8 worm cellular contexts compared by ENCODE assay signal in genomic region chrIV:1853934-1854438, ce11.
TF ChIP-seq lines count a peak whose summit lies in the region.

No protein-coding gene starts in this region.

TF ChIP-seq in whole organism, L1 larva, 84 proteins besides CTCF, POLR2A, EP300 and RAD21 (continues in another document):
- no peak for TF ChIP-seq tlp-1 (tag; optimal IDR thresholded peaks at IDR 0.05; lab: Kevin White, UChicago)
- peak; percentile 63 for TF ChIP-seq nhr-85 (tag; lab: Kevin White, UChicago)
- TF ChIP-seq pax-3 (tag; optimal IDR thresholded peaks at IDR 0.05; lab: Kevin White, UChicago): no peak
- no peak for TF ChIP-seq unc-130 (tag; optimal IDR thresholded peaks at IDR 0.05; lab: Kevin White, UChicago)
- TF ChIP-seq elt-3 (tag; optimal IDR thresholded peaks at IDR 0.05; lab: Kevin White, UChicago): peak in 2 of 6 experiments; percentile 31 to 41
- TF ChIP-seq mdl-1 (tag; optimal IDR thresholded peaks at IDR 0.05; lab: Kevin White, UChicago): no peak
- TF ChIP-seq ceh-8 (GFP tag; optimal IDR thresholded peaks at IDR 0.05; lab: Kevin White, UChicago): no peak
- TF ChIP-seq dpl-1 (GFP tag; optimal IDR thresholded peaks at IDR 0.05; lab: Kevin White, UChicago): no peak
- no peak for TF ChIP-seq skn-1 (tag; optimal IDR thresholded peaks at IDR 0.05; lab: Kevin White, UChicago)
- TF ChIP-seq egl-27 (tag; optimal IDR thresholded peaks at IDR 0.05; lab: Kevin White, UChicago): no peak
- TF ChIP-seq pqm-1 (tag; optimal IDR thresholded peaks at IDR 0.05; lab: Kevin White, UChicago): no peak
- TF ChIP-seq ceh-90 (tag; optimal IDR thresholded peaks at IDR 0.05; lab: Kevin White, UChicago): no peak

TF ChIP-seq in whole organism, L2 larva, 48 proteins besides CTCF, POLR2A, EP300 and RAD21:
- peak; percentile 61 for TF ChIP-seq blmp-1 (tag; optimal IDR thresholded peaks at IDR 0.05; lab: Kevin White, UChicago; ENCODE audit: insufficient read depth)
- no peak for TF ChIP-seq nhr-25 (tag; optimal IDR thresholded peaks at IDR 0.05; lab: Kevin White, UChicago)

TF ChIP-seq in whole organism, L3 larva, 47 proteins besides CTCF, POLR2A, EP300 and RAD21:
- no peak for TF ChIP-seq egl-5 (tag; optimal IDR thresholded peaks at IDR 0.05; lab: Kevin White, UChicago)
- TF ChIP-seq nhr-12 (tag; optimal IDR thresholded peaks at IDR 0.05; lab: Kevin White, UChicago): no peak
- TF ChIP-seq hmg-11 (tag; optimal IDR thresholded peaks at IDR 0.05; lab: Kevin White, UChicago): no peak
- TF ChIP-seq nhr-23 (tag; optimal IDR thresholded peaks at IDR 0.05; lab: Kevin White, UChicago): peak; percentile 34
- no peak for TF ChIP-seq ztf-11 (tag; optimal IDR thresholded peaks at IDR 0.05; lab: Kevin White, UChicago)
- no peak for TF ChIP-seq nhr-67 (tag; optimal IDR thresholded peaks at IDR 0.05; lab: Kevin White, UChicago)
- no peak for TF ChIP-seq ZK546.5 (tag; optimal IDR thresholded peaks at IDR 0.05; lab: Kevin White, UChicago)
- no peak for TF ChIP-seq fkh-10 (GFP tag; optimal IDR thresholded peaks at IDR 0.05; lab: Kevin White, UChicago)
- no peak for TF ChIP-seq ceh-16 (tag; optimal IDR thresholded peaks at IDR 0.05; lab: Kevin White, UChicago)
- TF ChIP-seq ztf-4 (tag; optimal IDR thresholded peaks at IDR 0.05; lab: Kevin White, UChicago): no peak
- TF ChIP-seq nhr-43 (tag; optimal IDR thresholded peaks at IDR 0.05; lab: Kevin White, UChicago; ENCODE audit: poor library complexity, severe bottlenecking): peak; percentile 12
- TF ChIP-seq lin-15B (tag; optimal IDR thresholded peaks at IDR 0.05; lab: Kevin White, UChicago): no peak

TF ChIP-seq in whole organism, L4 larva, 104 proteins besides CTCF, POLR2A, EP300 and RAD21:
- TF ChIP-seq dmd-6 (GFP tag; IDR thresholded peaks at IDR 0.05; lab: Robert Waterston, UW): 0 out of 2 replicates have a peak, but pooled peaks have one; percentile 17
- TF ChIP-seq nhr-76 (tag; optimal IDR thresholded peaks at IDR 0.05; lab: Kevin White, UChicago): no peak
- TF ChIP-seq pha-4 (GFP tag; IDR thresholded peaks at IDR 0.05; lab: Robert Waterston, UW): no peak
- TF ChIP-seq pha-4 (tag; optimal IDR thresholded peaks at IDR 0.05; lab: Kevin White, UChicago): no peak
- peak; percentile 39 for TF ChIP-seq nhr-28 (tag; optimal IDR thresholded peaks at IDR 0.05; lab: Kevin White, UChicago)
- peak; percentile 28 for TF ChIP-seq mes-2 (tag; optimal IDR thresholded peaks at IDR 0.05; lab: Kevin White, UChicago; ENCODE audit: poor library complexity, severe bottlenecking)
- TF ChIP-seq zag-1 (tag; optimal IDR thresholded peaks at IDR 0.05; lab: Kevin White, UChicago): no peak
- peak; percentile 7 for TF ChIP-seq nhr-25 (tag; optimal IDR thresholded peaks at IDR 0.05; lab: Kevin White, UChicago; ENCODE audit: borderline replicate concordance, insufficient read depth)
TF ChIP-seq in whole organism, L4 larva: peak in this region for 4.

TF ChIP-seq in whole organism, early embryonic, 17 proteins besides CTCF, POLR2A, EP300 and RAD21:
- TF ChIP-seq pes-1 (GFP tag; IDR thresholded peaks at IDR 0.05; lab: Robert Waterston, UW) (peak; percentile 56), flt-1 (GFP tag; IDR thresholded peaks at IDR 0.05; lab: Robert Waterston, UW) (no peak), hnd-1 (tag; optimal IDR thresholded peaks at IDR 0.05; lab: Kevin White, UChicago) (no peak)
TF ChIP-seq in whole organism, early embryonic: peak in this region for 1.

TF ChIP-seq in whole organism, late embryonic, 69 proteins besides CTCF, POLR2A, EP300 and RAD21:
- TF ChIP-seq npax-4 (tag; optimal IDR thresholded peaks at IDR 0.05; lab: Kevin White, UChicago) (no peak), tbx-2 (tag; optimal IDR thresholded peaks at IDR 0.05; lab: Kevin White, UChicago) (peak; percentile 60), fax-1 (tag; optimal IDR thresholded peaks at IDR 0.05; lab: Kevin White, UChicago) (peak; percentile 17), tbx-7 (tag; optimal IDR thresholded peaks at IDR 0.05; lab: Kevin White, UChicago) (peak; percentile 28), ref-2 (tag; optimal IDR thresholded peaks at IDR 0.05; lab: Kevin White, UChicago) (peak; percentile 44), ceh-31 (tag; optimal IDR thresholded peaks at IDR 0.05; lab: Kevin White, UChicago) (peak; percentile 37)
TF ChIP-seq in whole organism, late embryonic: peak in this region for 5.

TF ChIP-seq in whole organism, midembryonic, 9 proteins besides CTCF, POLR2A, EP300 and RAD21:
- TF ChIP-seq flt-1 (GFP tag; IDR thresholded peaks at IDR 0.05; lab: Robert Waterston, UW) (0 out of 2 replicates have a peak, but pooled peaks have one; percentile 50), ztf-29 (GFP tag; IDR thresholded peaks at IDR 0.05; lab: Robert Waterston, UW) (no peak)

TF ChIP-seq in whole organism, young adult, 124 proteins besides CTCF, POLR2A, EP300 and RAD21:
- no peak for TF ChIP-seq egl-18 (GFP tag; IDR thresholded peaks at IDR 0.05; lab: Robert Waterston, UW)
- TF ChIP-seq ceh-100 (GFP tag; IDR thresholded peaks at IDR 0.05; lab: Robert Waterston, UW): peak; percentile 68
